Worm (Caenorhabditis elegans) whole organism, L2 larva: ENCODE measurements around the gene lurp-3.

Experiments used
- C34F6.9 ChIP-seq: fragments of 150-350 bp; optimal IDR thresholded peaks from 2 replicates; lab custom pipeline; 2014; ENCODE audit warnings: missing biosample characterization, missing genetic modification characterization
- F13H6.1 ChIP-seq: sonication (generic microtip); optimal IDR thresholded peaks from 2 replicates; lab custom pipeline; 2016; ENCODE audit warnings: missing genetic modification characterization, missing compliant biosample characterization
- Y55F3AM.14 ChIP-seq: fragments of 200-800 bp; sonication (Bioruptor generic); optimal IDR thresholded peaks from 2 replicates; lab custom pipeline; 2018; ENCODE audit warnings: mild to moderate bottlenecking, missing genetic modification characterization, missing compliant biosample characterization
- ZK546.5 ChIP-seq: sonication (generic microtip); optimal IDR thresholded peaks from 2 replicates; lab custom pipeline; 2017; ENCODE audit warnings: missing biosample characterization, missing genetic modification characterization
- ama-1 ChIP-seq: fragments of 150-350 bp; optimal IDR thresholded peaks from 2 replicates; lab custom pipeline; 2018; ENCODE audit warnings: inconsistent platforms
- ceh-82 ChIP-seq: fragments of 150-350 bp; optimal IDR thresholded peaks from 2 replicates; lab custom pipeline; 2014; ENCODE audit warnings: missing biosample characterization, missing genetic modification characterization
- crh-2 ChIP-seq: sonication (generic microtip); optimal IDR thresholded peaks from 2 replicates; lab custom pipeline; 2017; ENCODE audit warnings: missing biosample characterization, missing genetic modification characterization
- dmd-4 ChIP-seq: sonication (generic microtip); optimal IDR thresholded peaks from 2 replicates; lab custom pipeline; 2017; ENCODE audit warnings: missing biosample characterization, missing genetic modification characterization
- elt-1 ChIP-seq: fragments of 150-350 bp; optimal IDR thresholded peaks from 2 replicates; lab custom pipeline; 2014; ENCODE audit warnings: missing biosample characterization, missing genetic modification characterization
- elt-3 ChIP-seq: sonication (generic microtip); optimal IDR thresholded peaks from 2 replicates; lab custom pipeline; 2017; ENCODE audit warnings: missing biosample characterization, missing genetic modification characterization
- fos-1 ChIP-seq: fragments of 150-350 bp; optimal IDR thresholded peaks from 2 replicates; lab custom pipeline; 2014; ENCODE audit warnings: missing biosample characterization, missing genetic modification characterization
- lin-13 ChIP-seq: fragments of 150-350 bp; optimal IDR thresholded peaks from 2 replicates; lab custom pipeline; 2014; ENCODE audit warnings: missing biosample characterization, missing genetic modification reagents, missing genetic modification characterization
- lin-39 ChIP-seq: fragments of 150-350 bp; optimal IDR thresholded peaks from 2 replicates; lab custom pipeline; 2014; ENCODE audit warnings: missing biosample characterization, missing genetic modification reagents, missing genetic modification characterization
- lsy-2 ChIP-seq, 2 experiments: fragments of 150-350 bp in 1 of 2; sonication (generic microtip) in 1 of 2; optimal IDR thresholded peaks; 2 replicates each; lab custom pipeline; 2014 to 2017; ENCODE audit warnings: missing biosample characterization in 2 of 2, missing genetic modification characterization in 2 of 2
- mbf-1 ChIP-seq: sonication (generic microtip); optimal IDR thresholded peaks from 2 replicates; lab custom pipeline; 2017; ENCODE audit warnings: missing biosample characterization, missing genetic modification characterization
- mdl-1 ChIP-seq, 2 experiments: fragments of 150-350 bp in 1 of 2; sonication (generic microtip) in 1 of 2; optimal IDR thresholded peaks; 2 replicates each; lab custom pipeline; 2017; ENCODE audit warnings: missing biosample characterization in 2 of 2, missing genetic modification characterization in 2 of 2
- nhr-10 ChIP-seq: sonication (generic microtip); optimal IDR thresholded peaks from 2 replicates; lab custom pipeline; 2017; ENCODE audit warnings: missing biosample characterization, missing genetic modification characterization
- nhr-11 ChIP-seq: fragments of 150-350 bp; optimal IDR thresholded peaks from 2 replicates; lab custom pipeline; 2014; ENCODE audit warnings: missing biosample characterization, missing genetic modification characterization
- nhr-12 ChIP-seq: fragments of 150-350 bp; optimal IDR thresholded peaks from 2 replicates; lab custom pipeline; 2014; ENCODE audit warnings: missing biosample characterization, missing genetic modification characterization
- nhr-129 ChIP-seq: fragments of 150-350 bp; optimal IDR thresholded peaks from 2 replicates; lab custom pipeline; 2014; ENCODE audit warnings: missing biosample characterization, missing genetic modification characterization
- nhr-21 ChIP-seq: fragments of 150-350 bp; optimal IDR thresholded peaks from 2 replicates; lab custom pipeline; 2014; ENCODE audit warnings: missing biosample characterization, missing genetic modification characterization
- nhr-237 ChIP-seq: fragments of 150-350 bp; optimal IDR thresholded peaks from 2 replicates; lab custom pipeline; 2014; ENCODE audit warnings: missing biosample characterization, missing genetic modification characterization
- nhr-25 ChIP-seq: fragments of 150-350 bp; sonication (generic microtip); optimal IDR thresholded peaks from 3 replicates; lab custom pipeline; 2014; ENCODE audit warnings: missing biosample characterization, missing genetic modification characterization
- nhr-6 ChIP-seq: fragments of 150-350 bp; optimal IDR thresholded peaks from 2 replicates; lab custom pipeline; 2014; ENCODE audit warnings: missing biosample characterization, missing genetic modification characterization
- nhr-77 ChIP-seq: fragments of 150-350 bp; optimal IDR thresholded peaks from 2 replicates; lab custom pipeline; 2014; ENCODE audit warnings: missing biosample characterization, missing genetic modification characterization
- peb-1 ChIP-seq: fragments of 150-350 bp; optimal IDR thresholded peaks from 2 replicates; lab custom pipeline; 2014; ENCODE audit warnings: missing biosample characterization, missing genetic modification characterization
- sem-4 ChIP-seq: fragments of 150-350 bp; optimal IDR thresholded peaks from 2 replicates; lab custom pipeline; 2014; ENCODE audit warnings: missing biosample characterization, missing genetic modification reagents, missing genetic modification characterization
- skn-1 ChIP-seq: sonication (generic microtip); optimal IDR thresholded peaks from 2 replicates; lab custom pipeline; 2017; ENCODE audit warnings: missing biosample characterization, missing genetic modification characterization
- sma-3 ChIP-seq: sonication (generic microtip); optimal IDR thresholded peaks from 2 replicates; lab custom pipeline; 2016; ENCODE audit warnings: missing genetic modification reagents, missing genetic modification characterization, missing compliant biosample characterization
- sma-9 ChIP-seq, 2 experiments: fragments of 150-350 bp in 1 of 2; sonication (generic microtip) in 1 of 2; optimal IDR thresholded peaks; 2 replicates each; lab custom pipeline; 2014 to 2016; ENCODE audit warnings: missing genetic modification characterization in 2 of 2, mild to moderate bottlenecking in 1 of 2, missing biosample characterization in 1 of 2, missing compliant biosample characterization in 1 of 2, missing genetic modification reagents in 1 of 2, moderate library complexity in 1 of 2
- snpc-4 ChIP-seq: fragments of 150-350 bp; optimal IDR thresholded peaks from 2 replicates; lab custom pipeline; 2014; ENCODE audit warnings: missing biosample characterization, missing genetic modification characterization
- unc-39 ChIP-seq: fragments of 150-350 bp; optimal IDR thresholded peaks from 2 replicates; lab custom pipeline; 2014; ENCODE audit warnings: missing biosample characterization, missing genetic modification characterization
- unc-55 ChIP-seq: fragments of 150-350 bp; sonication (generic microtip); optimal IDR thresholded peaks from 3 replicates; lab custom pipeline; 2014; ENCODE audit warnings: missing biosample characterization, missing genetic modification reagents, missing genetic modification characterization
- unc-62 ChIP-seq: fragments of 150-350 bp; optimal IDR thresholded peaks from 2 replicates; lab custom pipeline; 2014; ENCODE audit warnings: missing biosample characterization, missing genetic modification reagents, missing genetic modification characterization
- zag-1 ChIP-seq: fragments of 150-350 bp; optimal IDR thresholded peaks from 2 replicates; lab custom pipeline; 2014; ENCODE audit warnings: missing biosample characterization, missing genetic modification characterization
- ztf-1 ChIP-seq: fragments of 200-800 bp; sonication (Bioruptor generic); conservative IDR thresholded peaks from 2 replicates; pipeline ENCODE4 v1.3.6; 2022; ENCODE audit warnings: missing genetic modification characterization, missing compliant biosample characterization
- ztf-11 ChIP-seq: sonication (generic microtip); optimal IDR thresholded peaks from 2 replicates; lab custom pipeline; 2017; ENCODE audit warnings: missing biosample characterization, missing genetic modification characterization
- ztf-4 ChIP-seq: fragments of 150-350 bp; optimal IDR thresholded peaks from 2 replicates; lab custom pipeline; 2014; ENCODE audit warnings: missing biosample characterization, missing genetic modification characterization

Gene lurp-3

DNA sequence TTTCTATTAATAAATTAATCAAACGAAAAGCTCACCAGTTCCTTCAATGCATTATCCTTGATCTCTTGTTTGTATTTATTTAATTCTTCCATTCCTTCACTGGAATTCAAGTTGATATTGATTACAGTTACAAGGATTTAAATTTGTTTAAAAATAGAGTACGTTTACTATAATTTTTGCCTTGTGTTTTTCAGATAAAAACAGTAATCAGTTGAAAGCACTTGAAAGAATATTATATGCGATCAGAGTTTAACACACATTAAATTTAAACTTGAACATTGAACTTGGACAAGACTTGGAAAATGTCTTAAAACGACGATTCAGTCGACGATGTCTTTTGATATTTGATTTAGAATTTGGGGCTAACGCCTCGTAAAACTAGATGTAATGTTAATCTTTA, 38.0 kb upstream of the lurp-3 start, which contains the start of gene F53F1.6:
TSS of gene F53F1.6 (minus strand) at position 101 of the 400 bp plus-strand sequence.
- TF ChIP-seq mdl-1 (tag; optimal IDR thresholded peaks at IDR 0.05; lab: Kevin White, UChicago) (no peak), nhr-237 (tag; lab: Kevin White, UChicago) (no peak), snpc-4 (no peak), nhr-11 (tag; lab: Kevin White, UChicago) (no peak)

DNA sequence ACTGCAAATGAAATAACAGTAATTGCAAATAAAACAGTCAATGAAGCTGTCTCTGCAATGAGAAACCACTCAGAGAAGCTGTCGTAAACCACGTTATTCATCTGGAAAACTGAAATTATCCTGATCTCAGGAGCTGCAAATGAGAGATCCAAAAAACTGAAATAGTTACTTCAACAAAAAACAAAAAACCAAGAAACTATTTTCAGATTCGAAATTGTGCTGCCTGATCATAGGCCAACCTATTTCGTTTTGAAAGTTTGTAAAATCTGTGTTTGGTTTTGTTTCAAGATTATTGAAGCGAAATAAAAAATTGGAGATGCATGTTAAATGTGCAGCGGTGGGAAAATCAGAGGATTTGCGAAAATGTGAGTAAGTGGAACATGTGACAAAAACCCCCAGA, 34.9 kb upstream of the lurp-3 start, which contains the start of gene srv-8:
TSS of gene srv-8 (minus strand) at position 101 of the 400 bp plus-strand sequence.
- TF ChIP-seq Y55F3AM.14 (GFP tag; lab: Kevin White, UChicago), result no peak
- TF ChIP-seq elt-1 (tag; lab: Kevin White, UChicago), result no peak
- TF ChIP-seq lin-13 (GFP tag; lab: Kevin White, UChicago), result no peak
- TF ChIP-seq ztf-11, result no peak
- no peak for TF ChIP-seq nhr-6 (tag; lab: Kevin White, UChicago)
- no peak for TF ChIP-seq skn-1 (tag; lab: Kevin White, UChicago)
- TF ChIP-seq crh-2, result no peak
- TF ChIP-seq C34F6.9, result no peak
- no peak for TF ChIP-seq nhr-12
- no peak for TF ChIP-seq peb-1 (tag; lab: Kevin White, UChicago)
- no peak for TF ChIP-seq ztf-4 (tag; lab: Kevin White, UChicago)
- no peak for TF ChIP-seq dmd-4 (tag; lab: Kevin White, UChicago)

DNA sequence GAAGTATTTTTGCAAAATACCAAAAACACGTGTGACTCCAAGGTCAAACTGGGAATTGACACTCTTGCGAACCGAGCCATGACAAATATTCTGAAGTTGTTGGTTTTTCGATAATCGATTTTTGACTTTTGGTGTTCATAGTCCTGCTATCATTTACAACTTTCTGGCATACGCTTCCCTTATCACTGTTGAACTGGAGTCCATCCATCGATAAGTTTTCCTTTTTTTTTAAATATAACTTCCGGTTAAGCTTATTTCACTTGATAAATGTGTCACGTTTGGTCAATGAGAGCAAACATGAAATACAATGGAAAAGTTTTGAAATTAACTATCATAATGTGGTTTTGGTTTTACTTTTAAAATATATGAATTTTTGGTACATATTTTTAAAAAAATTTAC, 33.9 kb upstream of the lurp-3 start:
- no peak for TF ChIP-seq elt-3 (tag; lab: Kevin White, UChicago)
- TF ChIP-seq sma-9 (GFP tag; optimal IDR thresholded peaks at IDR 0.05; lab: Kevin White, UChicago), result peak; percentile 17
- TF ChIP-seq sma-9 (tag; optimal IDR thresholded peaks at IDR 0.05; lab: Kevin White, UChicago), result no peak
- peak; percentile 95 for TF ChIP-seq fos-1
- TF ChIP-seq crh-2, result peak; percentile 17

DNA sequence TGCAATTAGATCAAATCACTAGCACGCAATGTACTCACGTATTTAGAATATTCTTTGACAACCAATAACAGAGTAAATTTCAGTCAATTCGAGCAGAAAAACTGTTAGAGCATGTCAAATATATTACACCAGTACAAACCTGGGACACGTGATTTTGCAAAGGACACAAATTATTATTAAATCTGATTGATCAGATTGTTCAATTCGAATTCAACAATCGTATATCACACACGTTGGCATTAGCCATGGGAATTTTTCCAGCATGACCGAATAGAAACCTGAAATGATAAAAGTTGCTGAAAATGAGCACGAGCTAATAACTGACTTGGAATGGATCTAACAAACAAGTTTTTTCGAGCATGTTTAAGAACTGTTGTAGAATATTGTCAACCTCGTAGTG, 32.5 kb upstream of the lurp-3 start, which contains the start of gene srv-9:
TSS of gene srv-9 (minus strand) at position 101 of the 400 bp plus-strand sequence.
- TF ChIP-seq nhr-10 (tag; lab: Kevin White, UChicago), result no peak
- no peak for TF ChIP-seq ztf-1 (GFP tag; lab: Robert Waterston, UW)
- TF ChIP-seq nhr-25, result no peak
- TF ChIP-seq skn-1 (tag; lab: Kevin White, UChicago), result no peak
- no peak for TF ChIP-seq unc-62 (GFP tag; lab: Kevin White, UChicago)
- no peak for TF ChIP-seq nhr-21 (tag; lab: Kevin White, UChicago)
- TF ChIP-seq fos-1, result no peak
- no peak for TF ChIP-seq nhr-129 (tag; lab: Kevin White, UChicago)
- TF ChIP-seq nhr-77 (tag; lab: Kevin White, UChicago), result no peak
- no peak for TF ChIP-seq sma-3 (GFP tag; lab: Kevin White, UChicago)
- no peak for TF ChIP-seq ztf-4 (tag; lab: Kevin White, UChicago)
- TF ChIP-seq nhr-6 (tag; lab: Kevin White, UChicago), result no peak
- TF ChIP-seq ztf-11, result no peak
- no peak for TF ChIP-seq unc-55 (GFP tag; lab: Kevin White, UChicago)
- TF ChIP-seq lin-39 (tag; lab: Kevin White, UChicago), result no peak
- no peak for TF ChIP-seq unc-39 (tag; lab: Kevin White, UChicago)
- no peak for TF ChIP-seq elt-1 (tag; lab: Kevin White, UChicago)
- TF ChIP-seq F13H6.1 (tag; lab: Kevin White, UChicago), result no peak
- no peak for TF ChIP-seq ceh-82 (tag; lab: Kevin White, UChicago)

DNA sequence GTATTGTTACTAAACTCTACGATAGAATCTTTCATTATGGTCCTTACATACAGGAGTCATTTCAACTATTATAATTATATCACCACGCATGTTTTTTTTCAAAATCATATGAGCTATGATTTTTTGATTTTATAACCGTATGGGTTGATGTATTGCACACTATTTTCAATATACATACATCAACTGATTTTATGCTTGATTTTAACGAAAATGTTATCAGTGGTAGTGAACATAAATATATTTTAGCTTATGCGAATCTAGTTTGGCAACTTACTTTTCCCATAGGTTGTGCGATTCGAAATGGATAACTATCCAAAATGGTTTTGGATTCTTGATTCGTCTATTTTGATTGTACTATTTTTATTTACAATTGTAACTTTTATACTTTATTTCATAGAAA, 31.9 kb upstream of the lurp-3 start, which contains the start of gene srv-10:
TSS of gene srv-10 (plus strand) at position 301 of the 400 bp plus-strand sequence.
- TF ChIP-seq nhr-6 (tag; lab: Kevin White, UChicago) (no peak), elt-3 (tag; lab: Kevin White, UChicago) (no peak), sma-9 (GFP tag; optimal IDR thresholded peaks at IDR 0.05; lab: Kevin White, UChicago) (no peak), sma-9 (tag; optimal IDR thresholded peaks at IDR 0.05; lab: Kevin White, UChicago) (no peak), unc-39 (tag; lab: Kevin White, UChicago) (no peak), nhr-12 (no peak), lsy-2 (tag; optimal IDR thresholded peaks at IDR 0.05; lab: Kevin White, UChicago) (no peak), ama-1 (lab: Kevin White, UChicago) (no peak), sma-3 (GFP tag; lab: Kevin White, UChicago) (no peak), ztf-4 (tag; lab: Kevin White, UChicago) (no peak), ztf-11 (no peak), nhr-237 (tag; lab: Kevin White, UChicago) (no peak), sem-4 (no peak), nhr-25 (no peak), dmd-4 (tag; lab: Kevin White, UChicago) (no peak), mbf-1 (tag; lab: Kevin White, UChicago) (no peak), snpc-4 (no peak), zag-1 (tag; lab: Kevin White, UChicago) (no peak), peb-1 (tag; lab: Kevin White, UChicago) (no peak), ZK546.5 (tag; lab: Kevin White, UChicago) (no peak)
